Fruit fly (Drosophila melanogaster) whole organism, wandering third instar larva: ENCODE results near the gene CG32110.

Experiments used
- OdsH ChIP-seq: fragments of 200-800 bp; sonication (Bioruptor generic); optimal IDR thresholded peaks from 2 replicates; lab custom pipeline; 2016; ENCODE audit warnings: missing biosample characterization, mild to moderate bottlenecking, missing genetic modification characterization
- pan ChIP-seq: fragments of >200 bp; optimal IDR thresholded peaks from 2 replicates; lab custom pipeline; 2017
- psq ChIP-seq: fragments of 200-800 bp; sonication (Bioruptor generic); optimal IDR thresholded peaks from 3 replicates; lab custom pipeline; 2017; ENCODE audit warnings: missing biosample characterization, mild to moderate bottlenecking, missing genetic modification characterization, moderate library complexity
- sv ChIP-seq: fragments of 200-800 bp; sonication (Bioruptor generic); optimal IDR thresholded peaks from 3 replicates; lab custom pipeline; 2016; ENCODE audit warnings: missing biosample characterization, missing genetic modification characterization

DNA sequence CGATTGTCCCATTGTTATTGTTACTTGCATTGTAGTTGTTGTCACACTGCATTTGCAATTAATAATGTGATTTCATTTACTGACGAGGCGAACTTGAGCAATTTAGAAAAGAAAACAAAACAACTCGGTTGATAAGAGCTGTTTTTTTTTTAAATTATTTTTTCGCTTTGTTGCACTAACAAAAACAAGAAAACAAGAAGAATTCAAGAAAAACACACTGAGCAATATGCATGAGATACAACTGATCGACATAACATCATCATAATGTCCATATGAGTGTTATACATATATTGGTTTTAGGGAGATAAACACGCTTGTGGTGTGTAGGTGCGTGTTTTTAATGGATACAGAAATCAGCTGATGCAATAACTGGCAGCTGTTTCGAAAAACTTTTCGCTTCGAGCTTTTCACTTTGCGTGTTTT, 6.1 kb upstream of the CG32110 start:
- TF ChIP-seq psq (GFP tag; lab: Kevin White, UChicago) (no peak), pan (lab: Kevin White, UChicago) (no peak), OdsH (GFP tag; lab: Kevin White, UChicago) (peak; percentile 11), sv (GFP tag; lab: Kevin White, UChicago) (no peak)
